Worm (Caenorhabditis elegans): ENCODE measurements around the gene cyp-33A1.

DNA sequence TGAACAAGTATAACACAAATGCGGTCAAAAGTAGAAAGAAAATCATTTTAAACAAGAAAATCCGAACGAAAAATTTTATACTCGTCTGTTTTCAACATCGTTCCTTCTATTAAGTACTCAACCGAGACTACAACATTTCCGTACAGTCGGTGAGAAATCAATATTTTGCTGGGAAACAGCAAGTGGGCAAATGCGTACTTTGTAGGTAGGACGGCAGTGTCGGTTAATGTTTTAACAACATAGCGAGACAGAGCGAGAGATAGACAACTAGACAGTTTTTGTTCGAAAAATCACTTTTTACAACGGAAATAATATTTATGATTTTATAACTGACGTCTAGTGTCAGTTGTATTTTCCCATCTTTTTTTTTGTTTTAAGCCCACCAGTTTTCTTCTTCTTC lies at the start of gene cyp-33A1:
- TF ChIP-seq ZK546.5 (tag; optimal IDR thresholded peaks at IDR 0.05), result no peak
- no peak for TF ChIP-seq fos-1 (tag; optimal IDR thresholded peaks at IDR 0.05)
- no peak for TF ChIP-seq fkh-10 (GFP tag; optimal IDR thresholded peaks at IDR 0.05)
- TF ChIP-seq unc-62 (GFP tag; optimal IDR thresholded peaks at IDR 0.05 in 1 of 2), result no peak
- TF ChIP-seq unc-62 (tag; optimal IDR thresholded peaks at IDR 0.05), result no peak
- TF ChIP-seq attf-4 (tag; optimal IDR thresholded peaks at IDR 0.05), result no peak
- TF ChIP-seq snpc-4 (tag; optimal IDR thresholded peaks at IDR 0.05), result no peak
- no peak for TF ChIP-seq jun-1 (tag; optimal IDR thresholded peaks at IDR 0.05)
- no peak for TF ChIP-seq daf-19 (GFP tag; conservative IDR thresholded peaks at IDR 0.05)
- no peak for TF ChIP-seq lin-13 (GFP tag; optimal IDR thresholded peaks at IDR 0.05)
- TF ChIP-seq nhr-11 (tag; optimal IDR thresholded peaks at IDR 0.05), result no peak
- no peak for TF ChIP-seq lsy-2 (tag; optimal IDR thresholded peaks at IDR 0.05)
- TF ChIP-seq nhr-42 (GFP tag; IDR thresholded peaks at IDR 0.05), result no peak
- no peak for TF ChIP-seq nhr-10 (tag; optimal IDR thresholded peaks at IDR 0.05)
- TF ChIP-seq ceh-20 (GFP tag; IDR thresholded peaks at IDR 0.05), result no peak
